Fruit fly (Drosophila melanogaster) whole organism, pupa: ENCODE data around the gene TrpRS-m.

ENCODE experiments used
- CG12605 ChIP-seq: fragments of 200-800 bp; sonication (Bioruptor generic); IDR thresholded peaks from 2 replicates; pipeline ENCODE4 v1.3.6; 2022; ENCODE audit warnings: missing biosample characterization, missing genetic modification characterization
- CG13204 ChIP-seq: fragments of 200-800 bp; sonication (Bioruptor generic); optimal IDR thresholded peaks from 2 replicates; lab custom pipeline; 2018; ENCODE audit warnings: missing biosample characterization, mild to moderate bottlenecking, missing genetic modification characterization, moderate library complexity
- CG15710 ChIP-seq: fragments of 200-800 bp; sonication (Bioruptor generic); optimal IDR thresholded peaks from 2 replicates; lab custom pipeline; 2018; ENCODE audit warnings: missing biosample characterization, mild to moderate bottlenecking, missing genetic modification characterization, moderate library complexity
- D1 ChIP-seq: fragments of 200-800 bp; sonication (Bioruptor generic); optimal IDR thresholded peaks from 2 replicates; lab custom pipeline; 2018; ENCODE audit warnings: missing biosample characterization, mild to moderate bottlenecking, missing genetic modification characterization, moderate library complexity
- Pif1B ChIP-seq: fragments of 200-800 bp; sonication (Bioruptor generic); optimal IDR thresholded peaks from 3 replicates; lab custom pipeline; 2016; ENCODE audit warnings: missing biosample characterization, missing genetic modification characterization
- gl ChIP-seq: fragments of 200-800 bp; sonication (Bioruptor generic); optimal IDR thresholded peaks from 2 replicates; lab custom pipeline; 2018; ENCODE audit warnings: missing biosample characterization, mild to moderate bottlenecking, missing genetic modification characterization

dm6 chr3L:17893660-17894059, 44.1 kb downstream of the TrpRS-m start:
- TF ChIP-seq CG13204 (GFP tag; lab: Kevin White, UChicago) (no peak), D1 (no peak), CG15710 (tag; lab: Kevin White, UChicago) (no peak), CG12605 (no peak), gl (tag; lab: Kevin White, UChicago) (no peak), Pif1B (GFP tag; lab: Kevin White, UChicago) (no peak)
